Fruit fly (Drosophila melanogaster) whole organism, pupa: Measurements from ENCODE around the gene CG8461.

Experiments used
- CG10348 ChIP-seq: fragments of 200-800 bp; sonication (Bioruptor generic); IDR thresholded peaks from 2 replicates; pipeline ENCODE4 v1.3.6; 2022; ENCODE audit warnings: missing biosample characterization, missing genetic modification characterization
- CG12605 ChIP-seq: fragments of 200-800 bp; sonication (Bioruptor generic); IDR thresholded peaks from 2 replicates; pipeline ENCODE4 v1.3.6; 2022; ENCODE audit warnings: missing biosample characterization, missing genetic modification characterization
- CG13204 ChIP-seq: fragments of 200-800 bp; sonication (Bioruptor generic); optimal IDR thresholded peaks from 2 replicates; lab custom pipeline; 2018; ENCODE audit warnings: missing biosample characterization, mild to moderate bottlenecking, missing genetic modification characterization, moderate library complexity
- CG14655 ChIP-seq: fragments of 200-800 bp; sonication (Bioruptor generic); optimal IDR thresholded peaks from 3 replicates; lab custom pipeline; 2017; ENCODE audit warnings: mild to moderate bottlenecking, missing biosample characterization, missing genetic modification reagents, missing genetic modification characterization
- CG15710 ChIP-seq: fragments of 200-800 bp; sonication (Bioruptor generic); optimal IDR thresholded peaks from 2 replicates; lab custom pipeline; 2018; ENCODE audit warnings: missing biosample characterization, mild to moderate bottlenecking, missing genetic modification characterization, moderate library complexity
- CG17806 ChIP-seq: fragments of 200-800 bp; sonication (Bioruptor generic); optimal IDR thresholded peaks from 2 replicates; lab custom pipeline; 2018; ENCODE audit warnings: missing biosample characterization, mild to moderate bottlenecking, missing genetic modification characterization, moderate library complexity
- CG32121 ChIP-seq: fragments of 200-800 bp; sonication (Bioruptor generic); IDR thresholded peaks from 2 replicates; pipeline ENCODE4 v1.3.6; 2022; ENCODE audit warnings: missing biosample characterization, missing genetic modification characterization
- CG34367 ChIP-seq: fragments of 200-800 bp; sonication (Bioruptor generic); optimal IDR thresholded peaks from 2 replicates; lab custom pipeline; 2018; ENCODE audit warnings: missing biosample characterization, mild to moderate bottlenecking, missing genetic modification characterization
- CG4496 ChIP-seq: fragments of 200-800 bp; sonication (Bioruptor generic); IDR thresholded peaks from 3 replicates; pipeline ENCODE4 v1.3.6; 2022; ENCODE audit warnings: missing biosample characterization, missing genetic modification characterization
- CG8159 ChIP-seq: fragments of 200-800 bp; sonication (Bioruptor generic); optimal IDR thresholded peaks from 3 replicates; lab custom pipeline; 2018; ENCODE audit warnings: missing biosample characterization, mild to moderate bottlenecking, missing genetic modification characterization, moderate library complexity
- CG8301 ChIP-seq: fragments of 200-800 bp; sonication (Bioruptor generic); optimal IDR thresholded peaks from 2 replicates; lab custom pipeline; 2018; ENCODE audit warnings: missing biosample characterization, mild to moderate bottlenecking, missing genetic modification characterization
- CG9948 ChIP-seq: fragments of 200-800 bp; sonication (Bioruptor generic); optimal IDR thresholded peaks from 2 replicates; lab custom pipeline; 2018; ENCODE audit warnings: missing biosample characterization, mild to moderate bottlenecking, missing genetic modification characterization, moderate library complexity
- D1 ChIP-seq: fragments of 200-800 bp; sonication (Bioruptor generic); optimal IDR thresholded peaks from 2 replicates; lab custom pipeline; 2018; ENCODE audit warnings: missing biosample characterization, mild to moderate bottlenecking, missing genetic modification characterization, moderate library complexity
- EcR ChIP-seq: fragments of 200-800 bp; sonication (Bioruptor generic); optimal IDR thresholded peaks from 3 replicates; lab custom pipeline; 2019; ENCODE audit warnings: missing biosample characterization, missing genetic modification characterization, mild to moderate bottlenecking, moderate library complexity, missing genetic modification reagents
- Ets98B ChIP-seq: fragments of 200-800 bp; sonication (Bioruptor generic); IDR thresholded peaks from 2 replicates; pipeline ENCODE4 v1.3.6; 2022; ENCODE audit warnings: missing biosample characterization, missing genetic modification characterization
- Pif1A ChIP-seq: fragments of 200-800 bp; sonication (Bioruptor generic); optimal IDR thresholded peaks from 3 replicates; lab custom pipeline; 2016; ENCODE audit warnings: missing biosample characterization, missing genetic modification characterization
- Pif1B ChIP-seq: fragments of 200-800 bp; sonication (Bioruptor generic); optimal IDR thresholded peaks from 3 replicates; lab custom pipeline; 2016; ENCODE audit warnings: missing biosample characterization, missing genetic modification characterization
- Snoo ChIP-seq: fragments of 200-800 bp; sonication (Bioruptor generic); optimal IDR thresholded peaks from 3 replicates; lab custom pipeline; 2017; ENCODE audit warnings: missing biosample characterization, mild to moderate bottlenecking, missing genetic modification characterization, inconsistent platforms
- fd96Ca ChIP-seq: fragments of 200-800 bp; sonication (Bioruptor generic); IDR thresholded peaks from 3 replicates; pipeline ENCODE4 v1.3.6; 2022; ENCODE audit warnings: missing biosample characterization, missing genetic modification characterization
- gl ChIP-seq: fragments of 200-800 bp; sonication (Bioruptor generic); optimal IDR thresholded peaks from 2 replicates; lab custom pipeline; 2018; ENCODE audit warnings: missing biosample characterization, mild to moderate bottlenecking, missing genetic modification characterization
- rn ChIP-seq: fragments of 200-800 bp; sonication (Bioruptor generic); IDR thresholded peaks from 2 replicates; pipeline ENCODE4 v1.3.6; 2022; ENCODE audit warnings: missing biosample characterization, missing genetic modification characterization

CG8461 gene

dm6 chr3R:14493936-14494335 lies 19.5 kb downstream of the CG8461 start:
- TF ChIP-seq EcR: no peak
- no peak for TF ChIP-seq D1
- TF ChIP-seq Pif1B (GFP tag; lab: Kevin White, UChicago): no peak
- no peak for TF ChIP-seq gl (tag; lab: Kevin White, UChicago)
- TF ChIP-seq CG8301 (tag; lab: Kevin White, UChicago): no peak

dm6 chr3R:14492287-14492889 lies 21.0 kb downstream of the CG8461 start:
- TF ChIP-seq CG4496 (GFP tag; lab: Robert Waterston, UW) (no peak), CG9948 (peak; percentile 25), CG14655 (GFP tag; lab: Kevin White, UChicago) (peak; percentile 39), gl (tag; lab: Kevin White, UChicago) (no peak), EcR (no peak), D1 (no peak), Pif1B (GFP tag; lab: Kevin White, UChicago) (no peak), fd96Ca (no peak), CG12605 (GFP tag; lab: Robert Waterston, UW) (no peak), Pif1A (GFP tag; lab: Kevin White, UChicago) (no peak), CG13204 (no peak), CG17806 (tag; lab: Kevin White, UChicago) (peak; percentile 6), Snoo (tag; lab: Kevin White, UChicago) (no peak), CG34367 (tag; lab: Kevin White, UChicago) (no peak), rn (GFP tag; lab: Robert Waterston, UW) (no peak), CG15710 (tag; lab: Kevin White, UChicago) (no peak), CG32121 (GFP tag; lab: Robert Waterston, UW) (no peak), CG8159 (tag; lab: Kevin White, UChicago) (peak; percentile 9), CG8301 (tag; lab: Kevin White, UChicago) (peak; percentile 33), CG10348 (GFP tag; lab: Robert Waterston, UW) (no peak), Ets98B (GFP tag; lab: Robert Waterston, UW) (peak; percentile 38)

dm6 chr3R:14486469-14486868 lies 27.0 kb downstream of the CG8461 start:
- TF ChIP-seq gl (tag; lab: Kevin White, UChicago): no peak
- TF ChIP-seq CG4496 (GFP tag; lab: Robert Waterston, UW): peak; percentile 77
- TF ChIP-seq CG32121 (GFP tag; lab: Robert Waterston, UW): peak; percentile 70; the same call in 1 of the 2 replicates
- no peak for TF ChIP-seq CG13204
- no peak for TF ChIP-seq EcR
- TF ChIP-seq Pif1B (GFP tag; lab: Kevin White, UChicago): peak; percentile 17
- TF ChIP-seq CG17806 (tag; lab: Kevin White, UChicago): peak; percentile 1
- TF ChIP-seq CG8159 (tag; lab: Kevin White, UChicago): no peak
- TF ChIP-seq CG34367 (tag; lab: Kevin White, UChicago): no peak
- peak; percentile 81 for TF ChIP-seq Ets98B (GFP tag; lab: Robert Waterston, UW)
- TF ChIP-seq CG14655 (GFP tag; lab: Kevin White, UChicago): peak; percentile 65
- TF ChIP-seq CG8301 (tag; lab: Kevin White, UChicago): peak; percentile 72
- TF ChIP-seq Pif1A (GFP tag; lab: Kevin White, UChicago): peak; percentile 22
- TF ChIP-seq fd96Ca: 0 out of 3 replicates have a peak, but pooled peaks have one; percentile 53
- TF ChIP-seq CG12605 (GFP tag; lab: Robert Waterston, UW): peak; percentile 44

dm6 chr3R:14484533-14485267 lies 28.7 kb downstream of the CG8461 start:
- peak; percentile 1 for TF ChIP-seq CG8159 (tag; lab: Kevin White, UChicago)
- TF ChIP-seq gl (tag; lab: Kevin White, UChicago): no peak

dm6 chr3R:14482986-14483385 lies 30.5 kb downstream of the CG8461 start:
- TF ChIP-seq Ets98B (GFP tag; lab: Robert Waterston, UW): no peak
- no peak for TF ChIP-seq gl (tag; lab: Kevin White, UChicago)
- no peak for TF ChIP-seq rn (GFP tag; lab: Robert Waterston, UW)
- TF ChIP-seq Pif1A (GFP tag; lab: Kevin White, UChicago): no peak
- TF ChIP-seq CG8159 (tag; lab: Kevin White, UChicago): no peak
- no peak for TF ChIP-seq D1
- TF ChIP-seq CG10348 (GFP tag; lab: Robert Waterston, UW): no peak
- TF ChIP-seq CG17806 (tag; lab: Kevin White, UChicago): no peak
- TF ChIP-seq CG34367 (tag; lab: Kevin White, UChicago): no peak

- TF ChIP-seq CG9948 (no peak), Pif1A (GFP tag; lab: Kevin White, UChicago) (no peak), CG10348 (GFP tag; lab: Robert Waterston, UW) (no peak), CG13204 (no peak), EcR (no peak), CG17806 (tag; lab: Kevin White, UChicago) (no peak), CG12605 (GFP tag; lab: Robert Waterston, UW) (no peak), rn (GFP tag; lab: Robert Waterston, UW) (no peak), CG4496 (GFP tag; lab: Robert Waterston, UW) (no peak), CG15710 (tag; lab: Kevin White, UChicago) (no peak), fd96Ca (no peak), Ets98B (GFP tag; lab: Robert Waterston, UW) (no peak), CG8301 (tag; lab: Kevin White, UChicago) (no peak), Snoo (tag; lab: Kevin White, UChicago) (no peak), CG8159 (tag; lab: Kevin White, UChicago) (no peak), CG14655 (GFP tag; lab: Kevin White, UChicago) (no peak), CG32121 (GFP tag; lab: Robert Waterston, UW) (no peak), D1 (no peak), gl (tag; lab: Kevin White, UChicago) (no peak), CG34367 (tag; lab: Kevin White, UChicago) (no peak)
- TF ChIP-seq, all 21 proteins: peak for 0
Measured at dm6 chr3R:14481977-14482376, 31.5 kb downstream of the CG8461 start.
